Worm (Caenorhabditis elegans): ENCODE data around the gene semi-1.

ce11 chrV:13499227-13499626, 15.8 kb downstream of the semi-1 start:
- TF ChIP-seq elt-3 (tag; optimal IDR thresholded peaks at IDR 0.05) (no peak), ama-1 (optimal IDR thresholded peaks at IDR 0.05) (no peak), elt-2 (tag; optimal IDR thresholded peaks at IDR 0.05) (no peak), ztf-4 (tag; optimal IDR thresholded peaks at IDR 0.05) (no peak), fos-1 (tag; optimal IDR thresholded peaks at IDR 0.05) (no peak), unc-39 (tag; optimal IDR thresholded peaks at IDR 0.05) (no peak), nhr-237 (tag; optimal IDR thresholded peaks at IDR 0.05) (no peak), nhr-76 (tag; optimal IDR thresholded peaks at IDR 0.05) (no peak), snpc-4 (tag; optimal IDR thresholded peaks at IDR 0.05) (no peak), R02D3.7 (tag; optimal IDR thresholded peaks at IDR 0.05) (no peak)
